Fruit fly (Drosophila melanogaster): ENCODE measurements around the gene CG33784.

DNA sequence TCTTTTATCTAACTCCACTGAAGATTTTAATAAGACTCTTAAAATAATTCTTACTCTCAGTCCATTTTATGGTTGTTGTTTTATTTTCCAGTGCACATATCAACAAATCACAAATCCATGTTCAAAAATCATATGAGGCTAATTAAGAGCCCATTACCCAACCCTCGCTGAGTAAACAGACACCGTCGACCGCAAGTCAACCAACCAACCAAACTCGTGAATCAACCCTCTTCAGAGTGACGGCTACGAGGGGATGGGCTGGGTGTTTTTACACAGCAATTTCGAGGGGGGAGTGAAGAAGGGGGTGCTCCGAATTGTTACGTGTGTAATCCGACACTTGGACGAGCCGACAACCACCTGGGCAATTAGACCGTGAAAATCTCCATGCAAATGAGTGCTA lies 1.1 kb downstream of the CG33784 start:
- TF ChIP-seq CG33017 (tag; optimal IDR thresholded peaks at IDR 0.05) (no peak), cic (GFP tag; optimal IDR thresholded peaks at IDR 0.05) (no peak), pad (GFP tag; optimal IDR thresholded peaks at IDR 0.05) (no peak), CG1620 (GFP tag; optimal IDR thresholded peaks at IDR 0.05) (no peak), Mnt (GFP tag; optimal IDR thresholded peaks at IDR 0.05) (no peak), ovo (GFP tag; optimal IDR thresholded peaks at IDR 0.05) (no peak), Crg-1 (GFP tag; optimal IDR thresholded peaks at IDR 0.05) (no peak), cnc (optimal IDR thresholded peaks at IDR 0.05) (no peak), Clk (GFP tag; optimal IDR thresholded peaks at IDR 0.05) (no peak)
